Worm (Caenorhabditis elegans) whole organism, L4/young adult: Measurements from ENCODE around the gene lbp-1.

Experiments
- W03F9.2 ChIP-seq: fragments of 150-350 bp; optimal IDR thresholded peaks from 2 replicates; lab custom pipeline; 2014; ENCODE audit warnings: missing biosample characterization, missing genetic modification characterization
- him-1 ChIP-seq: sonication (generic microtip); optimal IDR thresholded peaks from 2 replicates; lab custom pipeline; 2016; ENCODE audit warnings: missing genotype, missing genetic modification reagents, missing genetic modification characterization, missing compliant biosample characterization

DNA sequence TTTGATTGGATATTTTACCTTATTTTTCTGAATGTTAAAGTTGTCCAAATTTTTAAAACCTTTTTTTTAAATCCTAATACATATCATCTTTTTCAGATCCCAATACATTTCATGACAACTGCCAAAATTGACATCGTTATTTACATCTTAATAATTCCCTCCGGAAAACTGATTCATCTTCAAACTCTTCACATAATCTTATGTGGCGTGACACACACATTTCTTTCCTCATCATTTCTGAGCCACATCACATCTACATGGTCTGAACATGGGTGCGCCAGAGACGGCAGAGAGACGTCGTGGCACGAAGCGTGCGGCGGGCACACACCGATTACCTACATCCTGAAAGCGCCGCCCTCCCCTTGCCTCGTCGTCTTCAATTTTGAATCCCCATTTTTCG, 6.4 kb upstream of the lbp-1 start, which contains the start of gene tba-9:
- TF ChIP-seq him-1 (tag; lab: Kevin White, UChicago) (no peak), W03F9.2 (no peak)
